Worm (Caenorhabditis elegans): Measurements from ENCODE around the gene C34H4.1.

- TF ChIP-seq unc-62 (GFP tag; optimal IDR thresholded peaks at IDR 0.05) (no peak), rpc-1 (optimal IDR thresholded peaks at IDR 0.05) (no peak), rpc-1 (tag; optimal IDR thresholded peaks at IDR 0.05) (no peak)
These were observed 49.9 kb downstream of the C34H4.1 start, which contains the start of gene Y41D4B.11 for ce11 chrIV:1605276-1605762.

Measured in whole organism, young adult.